Fruit fly (Drosophila melanogaster): Measurements from ENCODE around the gene CG43233.

dm6 chr2L:20486752-20487141 lies 13.6 kb upstream of the CG43233 start:
- TF ChIP-seq CG8478 (optimal IDR thresholded peaks at IDR 0.05) (no peak), CTCF (optimal IDR thresholded peaks at IDR 0.05) (no peak)

Measured in S2 (cell line).